Worm (Caenorhabditis elegans): ENCODE measurements around the gene F13H10.8.
A peak's percentile ranks its signal among the peaks of the same experiment; 100 is the strongest.

F13H10.8 gene

DNA sequence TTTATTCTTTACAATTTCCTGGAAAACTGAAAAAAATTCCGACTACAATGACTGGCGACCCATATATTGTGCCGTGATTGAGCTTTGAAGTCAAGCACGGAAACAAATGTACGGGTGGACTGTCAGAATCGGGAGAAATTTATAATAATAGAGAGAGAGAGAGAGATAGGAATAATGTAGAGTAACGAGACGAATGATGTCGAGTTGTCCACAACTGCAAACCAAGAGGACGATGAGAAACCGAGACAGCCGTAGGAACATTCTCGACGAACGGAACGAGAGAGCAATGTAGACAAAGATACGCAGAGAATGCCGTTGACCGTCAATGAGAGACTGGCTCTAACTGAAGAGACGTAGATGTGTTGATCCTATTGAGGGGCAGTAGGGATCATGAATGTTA is 7.2 kb downstream of the F13H10.8 start (continued):
- TF ChIP-seq lsy-2 (tag; optimal IDR thresholded peaks at IDR 0.05): peak; percentile 78 to 81

DNA sequence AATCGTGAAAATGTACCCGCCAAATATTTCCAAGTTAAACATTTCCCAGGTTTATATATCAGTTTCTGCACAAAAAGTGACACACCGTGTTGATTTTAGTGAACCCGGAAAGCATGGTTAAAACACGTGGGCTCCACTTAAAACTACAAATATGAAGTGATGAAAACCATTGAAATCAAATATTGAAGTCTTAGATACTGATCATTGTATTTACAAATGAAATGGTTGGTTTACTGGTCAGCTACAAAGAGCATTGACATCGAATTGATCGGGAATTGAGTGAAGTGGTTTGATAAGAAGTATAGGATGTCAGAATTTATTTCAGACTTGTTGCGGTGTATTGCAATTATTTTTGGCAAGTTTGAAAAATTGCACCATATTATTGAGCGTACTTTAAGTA is 9.1 kb downstream of the F13H10.8 start, which contains the start of gene hrg-5:
TSS of gene hrg-5 (minus strand) at position 17 of the 400 bp plus-strand sequence.
- TF ChIP-seq zip-4 (GFP tag; optimal IDR thresholded peaks at IDR 0.05) (no peak), tbx-2 (tag; optimal IDR thresholded peaks at IDR 0.05) (no peak), fos-1 (tag; optimal IDR thresholded peaks at IDR 0.05) (no peak), rnt-1 (tag; optimal IDR thresholded peaks at IDR 0.05) (no peak), mab-9 (GFP tag; IDR thresholded peaks at IDR 0.05) (no peak), lin-13 (GFP tag; optimal IDR thresholded peaks at IDR 0.05) (no peak), skn-1 (tag; optimal IDR thresholded peaks at IDR 0.05) (no peak)

ce11 chrIV:11030117-11030516 is 9.8 kb downstream of the F13H10.8 start:
- TF ChIP-seq ets-5 (GFP tag; IDR thresholded peaks at IDR 0.05) (no peak), ceh-90 (tag; optimal IDR thresholded peaks at IDR 0.05) (no peak), mab-9 (GFP tag; IDR thresholded peaks at IDR 0.05) (no peak), ceh-82 (tag; optimal IDR thresholded peaks at IDR 0.05) (no peak)

ce11 chrIV:11030893-11031292 is 10.6 kb downstream of the F13H10.8 start, which contains the start of gene hrg-4:
Gene hrg-4 (minus strand): TSS chrIV:11030993.
- TF ChIP-seq dpl-1 (GFP tag; optimal IDR thresholded peaks at IDR 0.05) (no peak), ceh-82 (tag; optimal IDR thresholded peaks at IDR 0.05) (no peak), nhr-19 (GFP tag; conservative IDR thresholded peaks at IDR 0.05) (no peak), egl-27 (tag; optimal IDR thresholded peaks at IDR 0.05) (no peak), Y116A8C.19 (tag; optimal IDR thresholded peaks at IDR 0.05; ENCODE audit: borderline replicate concordance) (no peak), pqm-1 (tag; optimal IDR thresholded peaks at IDR 0.05) (no peak), ceh-63 (GFP tag; optimal IDR thresholded peaks at IDR 0.05) (no peak), nhr-71 (tag; optimal IDR thresholded peaks at IDR 0.05) (no peak), mdl-1 (tag; optimal IDR thresholded peaks at IDR 0.05) (no peak), skn-1 (tag; optimal IDR thresholded peaks at IDR 0.05) (no peak), lin-13 (GFP tag; optimal IDR thresholded peaks at IDR 0.05) (no peak), ama-1 (optimal IDR thresholded peaks at IDR 0.05) (no peak), C16A3.4 (tag; optimal IDR thresholded peaks at IDR 0.05) (no peak), snpc-4 (tag; optimal IDR thresholded peaks at IDR 0.05) (no peak), mab-9 (GFP tag; IDR thresholded peaks at IDR 0.05) (no peak), xbp-1 (tag; optimal IDR thresholded peaks at IDR 0.05) (no peak), nhr-237 (tag; optimal IDR thresholded peaks at IDR 0.05) (no peak), ces-1 (GFP tag; optimal IDR thresholded peaks at IDR 0.05) (no peak), ceh-90 (tag; optimal IDR thresholded peaks at IDR 0.05) (no peak)

DNA sequence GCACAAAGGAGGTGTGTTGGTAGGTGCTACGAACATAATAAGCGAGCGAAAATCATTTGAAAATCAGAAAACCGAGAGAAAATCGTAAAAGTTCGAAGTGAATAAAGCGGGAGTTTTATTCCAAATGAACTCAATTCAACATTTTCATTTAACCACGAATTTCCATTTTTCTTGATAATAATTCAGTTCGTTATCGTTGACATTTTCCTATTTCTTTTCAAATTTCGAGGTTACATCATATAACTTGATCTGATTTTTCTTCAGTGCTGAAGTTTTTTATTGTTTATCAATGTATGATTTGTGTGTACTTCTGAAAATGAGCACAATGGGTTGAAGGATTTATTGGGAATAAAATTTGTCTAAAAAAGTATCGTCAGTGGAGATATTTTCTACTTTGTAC is 11.3 kb downstream of the F13H10.8 start:
- TF ChIP-seq elt-3 (tag; optimal IDR thresholded peaks at IDR 0.05) (no peak), mdl-1 (tag; optimal IDR thresholded peaks at IDR 0.05) (no peak), snu-23 (GFP tag; optimal IDR thresholded peaks at IDR 0.05) (no peak), rnt-1 (tag; optimal IDR thresholded peaks at IDR 0.05) (no peak), ztf-11 (tag; optimal IDR thresholded peaks at IDR 0.05) (no peak), hpl-2 (GFP tag; optimal IDR thresholded peaks at IDR 0.05) (no peak), elt-2 (tag; optimal IDR thresholded peaks at IDR 0.05) (peak; percentile 71)

DNA sequence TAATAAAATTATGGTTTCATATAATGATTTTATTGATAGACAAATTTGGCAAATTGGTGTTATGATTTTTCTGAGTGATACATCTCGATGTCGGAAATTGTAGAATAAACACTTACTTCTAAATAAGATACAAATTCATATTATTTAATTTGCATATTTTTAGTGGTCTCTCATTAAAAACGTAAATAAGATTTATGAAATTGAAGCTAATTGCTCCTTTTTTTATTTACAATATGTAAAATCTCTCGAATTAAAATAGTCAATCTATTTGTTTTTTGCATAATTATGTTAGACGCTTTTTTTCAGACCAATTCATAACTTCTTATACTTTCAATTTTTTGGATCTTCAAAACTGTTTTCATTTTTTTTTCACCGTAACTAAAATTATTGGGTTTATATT is 12.0 kb downstream of the F13H10.8 start, which contains the start of gene hrg-6:
TSS of gene hrg-6 (plus strand) at position 301 of the 400 bp plus-strand sequence.
- TF ChIP-seq snu-23 (GFP tag; optimal IDR thresholded peaks at IDR 0.05) (no peak), efl-1 (optimal IDR thresholded peaks at IDR 0.05) (no peak), efl-1 (GFP tag; optimal IDR thresholded peaks at IDR 0.05 in 1 of 2) (peak in 1 of 2 experiments; percentile 78)
